Fruit fly (Drosophila melanogaster) whole organism, embryonic: Measurements from ENCODE around the gene Traf-like.

ENCODE experiments used
- CG10274 ChIP-seq: fragments of 200-800 bp; sonication (Bioruptor generic); optimal IDR thresholded peaks from 3 replicates; lab custom pipeline; 2017; ENCODE audit warnings: missing biosample characterization, mild to moderate bottlenecking, missing genetic modification characterization
- CG10979 ChIP-seq: fragments of 200-800 bp; sonication (Bioruptor generic); optimal IDR thresholded peaks from 2 replicates; lab custom pipeline; 2018; ENCODE audit warnings: missing biosample characterization, mild to moderate bottlenecking, missing genetic modification characterization, moderate library complexity
- CG12236 ChIP-seq: fragments of 200-800 bp; sonication (Bioruptor generic); optimal IDR thresholded peaks from 2 replicates; lab custom pipeline; 2016; ENCODE audit warnings: missing biosample characterization, missing genetic modification characterization
- CG12299 ChIP-seq: fragments of 200-800 bp; sonication (Bioruptor generic); optimal IDR thresholded peaks from 2 replicates; lab custom pipeline; 2018; ENCODE audit warnings: missing biosample characterization, mild to moderate bottlenecking, missing genetic modification characterization
- CG12744 ChIP-seq: fragments of 200-800 bp; sonication (Bioruptor generic); optimal IDR thresholded peaks from 2 replicates; lab custom pipeline; 2016; ENCODE audit warnings: missing biosample characterization, missing genetic modification characterization
- CG13287 ChIP-seq: fragments of 200-800 bp; sonication (Bioruptor generic); IDR thresholded peaks from 2 replicates; pipeline ENCODE4 v1.3.6; 2022; ENCODE audit warnings: missing biosample characterization, missing genetic modification characterization; ENCODE audit not compliant: partially characterized antibody
- CG15269 ChIP-seq: fragments of 200-800 bp; sonication (Bioruptor generic); optimal IDR thresholded peaks from 2 replicates; lab custom pipeline; 2018; ENCODE audit warnings: missing biosample characterization, mild to moderate bottlenecking, missing genetic modification characterization, moderate library complexity
- CG15601 ChIP-seq: fragments of 200-800 bp; sonication (Bioruptor generic); optimal IDR thresholded peaks from 3 replicates; lab custom pipeline; 2019; ENCODE audit warnings: missing biosample characterization, mild to moderate bottlenecking, missing genetic modification characterization, moderate library complexity
- CG17186 ChIP-seq: fragments of 200-800 bp; sonication (Bioruptor generic); optimal IDR thresholded peaks from 3 replicates; lab custom pipeline; 2017; ENCODE audit warnings: missing biosample characterization, missing genetic modification reagents, missing genetic modification characterization
- CG17612 ChIP-seq: fragments of 200-800 bp; sonication (Bioruptor generic); IDR thresholded peaks from 2 replicates; pipeline ENCODE4 v1.3.6; 2022; ENCODE audit warnings: missing biosample characterization, missing genetic modification characterization
- CG18011 ChIP-seq: fragments of 200-800 bp; sonication (Bioruptor generic); optimal IDR thresholded peaks from 2 replicates; lab custom pipeline; 2017; ENCODE audit warnings: missing biosample characterization, missing genetic modification characterization, mild to moderate bottlenecking, moderate library complexity, missing genotype
- CG18599 ChIP-seq: fragments of 200-800 bp; sonication (Bioruptor generic); optimal IDR thresholded peaks from 3 replicates; lab custom pipeline; 2017; ENCODE audit warnings: missing biosample characterization, missing genetic modification characterization, mild to moderate bottlenecking, moderate library complexity, missing genetic modification reagents
- CG2875 ChIP-seq: fragments of 200-800 bp; sonication (Bioruptor generic); optimal IDR thresholded peaks from 2 replicates; lab custom pipeline; 2017; ENCODE audit warnings: missing biosample characterization, mild to moderate bottlenecking, missing genetic modification characterization, missing genetic modification reagents
- CG30431 ChIP-seq: fragments of 200-800 bp; sonication (Bioruptor generic); optimal IDR thresholded peaks from 2 replicates; lab custom pipeline; 2017; ENCODE audit warnings: missing biosample characterization, missing genetic modification characterization
- CG32767 ChIP-seq: fragments of 200-800 bp; sonication (Bioruptor generic); IDR thresholded peaks from 2 replicates; pipeline ENCODE4 v1.3.6; 2022; ENCODE audit warnings: missing biosample characterization, missing genetic modification characterization
- CG34422 ChIP-seq: fragments of 200-800 bp; sonication (Bioruptor generic); IDR thresholded peaks from 3 replicates; pipeline ENCODE4 v1.3.6; 2022; ENCODE audit warnings: missing biosample characterization, missing genetic modification characterization
- CG4360 ChIP-seq: fragments of 200-800 bp; sonication (Bioruptor generic); IDR thresholded peaks from 2 replicates; pipeline ENCODE4 v1.3.6; 2022; ENCODE audit warnings: missing biosample characterization, missing genetic modification characterization
- CG4730 ChIP-seq: fragments of 200-800 bp; sonication (Bioruptor generic); IDR thresholded peaks from 2 replicates; pipeline ENCODE4 v1.3.6; 2022; ENCODE audit warnings: missing biosample characterization, missing genetic modification characterization
- CG6254 ChIP-seq: fragments of 200-800 bp; sonication (Bioruptor generic); optimal IDR thresholded peaks from 3 replicates; lab custom pipeline; 2017; ENCODE audit warnings: mild to moderate bottlenecking, missing biosample characterization, missing genetic modification reagents, missing genetic modification characterization
- CG6813 ChIP-seq: fragments of 200-800 bp; sonication (Bioruptor generic); optimal IDR thresholded peaks from 2 replicates; lab custom pipeline; 2017; ENCODE audit warnings: missing biosample characterization, missing genetic modification characterization, mild to moderate bottlenecking, moderate library complexity, missing genetic modification reagents
- CoRest ChIP-seq: fragments of 200-800 bp; sonication (Bioruptor generic); optimal IDR thresholded peaks from 3 replicates; lab custom pipeline; 2018; ENCODE audit warnings: missing biosample characterization, mild to moderate bottlenecking, missing genetic modification characterization, moderate library complexity
- Deaf1 ChIP-seq: fragments of 200-800 bp; optimal IDR thresholded peaks from 3 replicates; lab custom pipeline; 2019; ENCODE audit warnings: missing biosample characterization, mild to moderate bottlenecking, missing genetic modification characterization, moderate library complexity
- Doc2 ChIP-seq: fragments of 200-800 bp; sonication (Bioruptor generic); IDR thresholded peaks from 2 replicates; pipeline ENCODE4 v1.3.6; 2022; ENCODE audit warnings: missing biosample characterization, missing genetic modification characterization
- Elba2 ChIP-seq: fragments of 200-800 bp; sonication (Bioruptor generic); optimal IDR thresholded peaks from 3 replicates; lab custom pipeline; 2016; ENCODE audit warnings: missing biosample characterization, missing genetic modification characterization
- Fer2 ChIP-seq: fragments of 200-800 bp; sonication (Bioruptor generic); optimal IDR thresholded peaks from 2 replicates; lab custom pipeline; 2018; ENCODE audit warnings: missing biosample characterization, mild to moderate bottlenecking, missing genetic modification characterization, moderate library complexity
- HLH3B ChIP-seq: fragments of 200-800 bp; sonication (Bioruptor generic); IDR thresholded peaks from 2 replicates; pipeline ENCODE4 v1.3.6; 2022; ENCODE audit warnings: missing biosample characterization, missing genetic modification characterization
- HLH4C ChIP-seq: fragments of 200-800 bp; sonication (Bioruptor generic); IDR thresholded peaks from 3 replicates; pipeline ENCODE4 v1.3.6; 2022; ENCODE audit warnings: missing biosample characterization, missing genetic modification characterization; ENCODE audit not compliant: partially characterized antibody
- HLHmδ ChIP-seq: fragments of 200-800 bp; sonication (Bioruptor generic); optimal IDR thresholded peaks from 2 replicates; lab custom pipeline; 2018; ENCODE audit warnings: missing biosample characterization, mild to moderate bottlenecking, missing genetic modification characterization, moderate library complexity
- MBD-R2 ChIP-seq: fragments of 200-800 bp; sonication (Bioruptor generic); IDR thresholded peaks from 2 replicates; pipeline ENCODE4 v1.3.6; 2022; ENCODE audit warnings: missing biosample characterization, missing genetic modification characterization
- Meics ChIP-seq: fragments of 200-800 bp; sonication (Bioruptor generic); optimal IDR thresholded peaks from 2 replicates; lab custom pipeline; 2017; ENCODE audit warnings: missing biosample characterization, mild to moderate bottlenecking, missing genetic modification characterization
- NK7.1 ChIP-seq: fragments of 200-800 bp; sonication (Bioruptor generic); optimal IDR thresholded peaks from 3 replicates; lab custom pipeline; 2016; ENCODE audit warnings: missing biosample characterization, missing genetic modification characterization
- Neu2 ChIP-seq: fragments of 200-800 bp; sonication (Bioruptor generic); optimal IDR thresholded peaks from 3 replicates; lab custom pipeline; 2016; ENCODE audit warnings: missing biosample characterization, missing genetic modification characterization, borderline replicate concordance
- Optix ChIP-seq: fragments of 200-800 bp; sonication (Bioruptor generic); IDR thresholded peaks from 3 replicates; pipeline ENCODE4 v1.3.6; 2022; ENCODE audit warnings: missing biosample characterization, missing genetic modification characterization
- Sin3A ChIP-seq: fragments of >200 bp; optimal IDR thresholded peaks from 2 replicates; lab custom pipeline; 2018
- amos ChIP-seq: fragments of 200-800 bp; sonication (Bioruptor generic); IDR thresholded peaks from 2 replicates; pipeline ENCODE4 v1.3.6; 2022; ENCODE audit warnings: missing biosample characterization, missing genetic modification characterization; ENCODE audit not compliant: partially characterized antibody
- ap ChIP-seq: fragments of 200-800 bp; sonication (Bioruptor generic); IDR thresholded peaks from 2 replicates; pipeline ENCODE4 v1.3.6; 2022; ENCODE audit warnings: missing biosample characterization, missing genetic modification characterization
- cato ChIP-seq: fragments of 200-800 bp; sonication (Bioruptor generic); optimal IDR thresholded peaks from 2 replicates; lab custom pipeline; 2016; ENCODE audit warnings: missing biosample characterization, missing genetic modification characterization, borderline replicate concordance
- chif ChIP-seq, 2 experiments: fragments of 200-800 bp; sonication (Bioruptor generic); optimal IDR thresholded peaks; 3 replicates each; lab custom pipeline; 2016; ENCODE audit warnings: missing biosample characterization in 2 of 2, missing genetic modification characterization in 2 of 2
- dan ChIP-seq: fragments of 200-800 bp; sonication (Bioruptor generic); IDR thresholded peaks from 2 replicates; pipeline ENCODE4 v1.3.6; 2022; ENCODE audit warnings: missing biosample characterization, missing genetic modification characterization
- dimm ChIP-seq: fragments of 200-800 bp; sonication (Bioruptor generic); IDR thresholded peaks from 2 replicates; pipeline ENCODE4 v1.3.6; 2022; ENCODE audit warnings: missing biosample characterization, missing genetic modification characterization
- emc ChIP-seq: fragments of 200-800 bp; sonication (Bioruptor generic); optimal IDR thresholded peaks from 2 replicates; lab custom pipeline; 2016; ENCODE audit warnings: missing biosample characterization, missing genetic modification characterization
- esg ChIP-seq: fragments of 200-800 bp; sonication (Bioruptor generic); conservative IDR thresholded peaks from 2 replicates; pipeline ENCODE4 v1.3.6; 2022; ENCODE audit warnings: missing biosample characterization, missing genetic modification characterization
- ewg ChIP-seq: fragments of 200-800 bp; sonication (Bioruptor generic); optimal IDR thresholded peaks from 3 replicates; lab custom pipeline; 2017; ENCODE audit warnings: mild to moderate bottlenecking, missing biosample characterization, missing genetic modification reagents, missing genetic modification characterization
- kah ChIP-seq: fragments of 200-800 bp; sonication (Bioruptor generic); optimal IDR thresholded peaks from 2 replicates; lab custom pipeline; 2018; ENCODE audit warnings: missing biosample characterization, mild to moderate bottlenecking, missing genetic modification characterization
- ken ChIP-seq: fragments of 200-800 bp; sonication (Bioruptor generic); IDR thresholded peaks from 3 replicates; pipeline ENCODE4 v1.3.6; 2022; ENCODE audit warnings: missing biosample characterization, missing genetic modification characterization
- onecut ChIP-seq: fragments of 200-800 bp; sonication (Bioruptor generic); IDR thresholded peaks from 2 replicates; pipeline ENCODE4 v1.3.6; 2022; ENCODE audit warnings: missing biosample characterization, missing genetic modification characterization
- sens ChIP-seq: fragments of 200-800 bp; sonication (Bioruptor generic); peaks from one replicate; lab custom pipeline; 2016; ENCODE audit warnings: missing biosample characterization, missing genetic modification characterization
- tap ChIP-seq: fragments of 200-800 bp; optimal IDR thresholded peaks from 3 replicates; lab custom pipeline; 2019; ENCODE audit warnings: missing biosample characterization, mild to moderate bottlenecking, missing genetic modification characterization, moderate library complexity
- tgo ChIP-seq: fragments of 200-800 bp; sonication (Bioruptor generic); IDR thresholded peaks from 3 replicates; pipeline ENCODE4 v1.3.6; 2022; ENCODE audit warnings: missing biosample characterization, missing genetic modification characterization
- vnd ChIP-seq: fragments of 200-800 bp; sonication (Bioruptor generic); IDR thresholded peaks from 3 replicates; pipeline ENCODE4 v1.3.6; 2022; ENCODE audit warnings: missing biosample characterization, missing genetic modification characterization; ENCODE audit not compliant: partially characterized antibody
- yki ChIP-seq: fragments of >200 bp; optimal IDR thresholded peaks from 3 replicates; lab custom pipeline; 2018

Gene Traf-like

DNA sequence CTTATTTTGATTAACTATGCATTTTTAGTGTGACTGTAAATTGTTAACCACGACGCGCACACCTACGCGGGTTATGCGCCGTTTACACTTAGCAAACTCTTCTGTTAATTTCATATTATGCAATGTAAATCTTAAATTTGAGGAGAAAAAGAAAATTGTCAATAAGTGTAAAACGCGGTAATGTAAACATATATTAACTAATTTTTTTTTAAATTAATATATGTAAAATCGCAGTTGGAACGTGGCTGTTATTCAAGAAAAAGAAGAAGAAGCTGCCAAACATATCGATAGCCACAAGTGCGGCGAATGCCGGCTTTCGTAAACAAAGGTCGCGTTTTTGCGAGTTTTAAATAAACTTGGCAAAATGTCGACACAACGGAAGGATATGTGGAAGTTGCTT is 23.4 kb upstream of the Traf-like start, which contains the start of the genes TH1 and mei-41 (continued):
- TF ChIP-seq dan (GFP tag; lab: Robert Waterston, UW): peak; percentile 75; the same call in 1 of the 2 replicates
- TF ChIP-seq ap (GFP tag; lab: Robert Waterston, UW): peak; percentile 92
- TF ChIP-seq NK7.1 (GFP tag; lab: Kevin White, UChicago): peak; percentile 5
- peak; percentile 56 for TF ChIP-seq CG2875 (GFP tag; lab: Kevin White, UChicago)
- peak; percentile 80 for TF ChIP-seq CG12299 (tag; lab: Kevin White, UChicago)
- TF ChIP-seq Optix (GFP tag; lab: Robert Waterston, UW): peak; percentile 90
- peak; percentile 48; the same call in 1 of the 3 replicates for TF ChIP-seq vnd (GFP tag; lab: Robert Waterston, UW)
- no peak for TF ChIP-seq Elba2 (GFP tag; lab: Kevin White, UChicago)
- TF ChIP-seq Sin3A (lab: Kevin White, UChicago): peak; percentile 64
- no peak for TF ChIP-seq Neu2
- TF ChIP-seq CG17612: peak; percentile 85
- peak; percentile 85 for TF ChIP-seq CG15601 (tag; lab: Kevin White, UChicago)
- TF ChIP-seq CG32767 (GFP tag; lab: Robert Waterston, UW): peak; percentile 91
- TF ChIP-seq ken (GFP tag; lab: Robert Waterston, UW): peak; percentile 96
- TF ChIP-seq CG18599: peak; percentile 83
- peak; percentile 74 for TF ChIP-seq cato (GFP tag; lab: Kevin White, UChicago)
- no peak for TF ChIP-seq CG12744 (GFP tag; lab: Kevin White, UChicago)
- TF ChIP-seq emc (GFP tag; lab: Kevin White, UChicago): peak; percentile 12
- TF ChIP-seq HLH3B: peak; percentile 96
- peak; percentile 95 for TF ChIP-seq MBD-R2 (GFP tag; lab: Robert Waterston, UW)
- peak; percentile 96 for TF ChIP-seq CoRest
- peak; percentile 43; the same call in 1 of the 3 replicates for TF ChIP-seq HLH4C (GFP tag; lab: Robert Waterston, UW)
- TF ChIP-seq CG15269 (tag; lab: Kevin White, UChicago): peak; percentile 90
- no peak for TF ChIP-seq tap (tag; lab: Kevin White, UChicago)
- TF ChIP-seq CG10274 (GFP tag; lab: Kevin White, UChicago): peak; percentile 19
- peak in 1 of 2 experiments; percentile 52 for TF ChIP-seq chif (GFP tag; optimal IDR thresholded peaks at IDR 0.05; lab: Kevin White, UChicago)
- TF ChIP-seq esg (GFP tag; lab: Robert Waterston, UW): peak; percentile 95
- peak; percentile 86 for TF ChIP-seq CG17186 (GFP tag; lab: Kevin White, UChicago)
- peak; percentile 87 for TF ChIP-seq CG10979
- peak; percentile 42 for TF ChIP-seq amos (GFP tag; lab: Robert Waterston, UW)
- peak; percentile 52 for TF ChIP-seq CG6813 (GFP tag; lab: Kevin White, UChicago)
- peak; percentile 86 for TF ChIP-seq Meics (GFP tag; lab: Kevin White, UChicago)
- TF ChIP-seq CG4360: peak; percentile 72
- peak; percentile 76 for TF ChIP-seq onecut
- peak; percentile 79; the same call in 1 of the 2 replicates for TF ChIP-seq Doc2 (GFP tag; lab: Robert Waterston, UW)
- TF ChIP-seq Deaf1 (tag; lab: Kevin White, UChicago): no peak
- TF ChIP-seq CG6254: no peak
- TF ChIP-seq CG13287 (GFP tag; lab: Robert Waterston, UW): peak; percentile 57
- peak; percentile 27 for TF ChIP-seq CG12236 (GFP tag; lab: Kevin White, UChicago)
- peak; percentile 95 for TF ChIP-seq tgo
- peak; percentile 83 for TF ChIP-seq Fer2 (tag; lab: Kevin White, UChicago)
- peak; percentile 58 for TF ChIP-seq kah
- TF ChIP-seq sens (GFP tag; lab: Kevin White, UChicago): no peak
- peak; percentile 98 for TF ChIP-seq CG34422 (GFP tag; lab: Robert Waterston, UW)
- peak; percentile 65; the same call in 1 of the 2 replicates for TF ChIP-seq dimm (GFP tag; lab: Robert Waterston, UW)
- TF ChIP-seq CG4730 (GFP tag; lab: Robert Waterston, UW): peak; percentile 93
- peak; percentile 88 for TF ChIP-seq CG30431 (GFP tag; lab: Kevin White, UChicago)
- TF ChIP-seq yki: no peak
- peak; percentile 46 for TF ChIP-seq CG18011 (GFP tag; lab: Kevin White, UChicago)
- TF ChIP-seq HLHmδ (GFP tag; lab: Kevin White, UChicago): no peak
- TF ChIP-seq ewg (GFP tag; lab: Kevin White, UChicago): peak; percentile 82
